Worm (Caenorhabditis elegans): ENCODE measurements around the gene jmjd-1.2.

jmjd-1.2 gene

DNA sequence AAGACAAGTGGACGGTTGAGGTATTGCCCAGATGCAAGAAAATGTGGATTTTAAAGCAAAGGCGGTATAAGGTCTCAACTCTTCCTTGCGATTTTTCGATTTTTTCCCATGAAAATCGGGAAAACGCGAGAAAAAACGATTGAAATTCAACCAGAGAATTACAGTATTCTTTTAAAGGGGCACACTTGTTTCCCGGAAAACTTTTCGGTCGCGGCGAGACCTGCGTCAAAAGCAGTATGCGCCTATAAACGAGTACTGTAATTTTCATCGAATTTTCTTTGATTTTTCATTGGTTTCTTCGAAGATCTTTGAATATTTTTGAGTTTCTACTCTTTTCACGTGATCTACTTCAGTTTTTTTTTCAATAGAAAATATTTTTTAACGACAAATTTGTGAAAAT is 7.1 kb upstream of the jmjd-1.2 start:
- TF ChIP-seq mes-2 (tag; optimal IDR thresholded peaks at IDR 0.05; ENCODE audit: poor library complexity, severe bottlenecking), result peak; percentile 41
- peak; percentile 46; the same call in 1 of the 2 replicates for TF ChIP-seq lin-38 (GFP tag; IDR thresholded peaks at IDR 0.05)
- TF ChIP-seq snpc-1.2 (GFP tag; IDR thresholded peaks at IDR 0.05), result peak; percentile 80
- peak; percentile 75 for TF ChIP-seq F49E8.2 (tag; optimal IDR thresholded peaks at IDR 0.05; ENCODE audit: borderline replicate concordance)
- TF ChIP-seq aly-2 (tag; optimal IDR thresholded peaks at IDR 0.05), result no peak

- no peak for TF ChIP-seq jun-1 (tag; optimal IDR thresholded peaks at IDR 0.05)
- 0 out of 2 replicates have a peak, but pooled peaks have one; percentile 16 for TF ChIP-seq F44E2.7 (GFP tag; IDR thresholded peaks at IDR 0.05)
- TF ChIP-seq set-16 (GFP tag; IDR thresholded peaks at IDR 0.05), result peak; percentile 98
- TF ChIP-seq madf-5 (GFP tag; IDR thresholded peaks at IDR 0.05), result 0 out of 4 replicates have a peak, but pooled peaks of 1 of the 2 experiments have one; percentile 66
- TF ChIP-seq lim-7 (GFP tag; IDR thresholded peaks at IDR 0.05), result 0 out of 2 replicates have a peak, but pooled peaks have one; percentile 38
- 0 out of 2 replicates have a peak, but pooled peaks have one; percentile 45 for TF ChIP-seq F26F4.8 (GFP tag; conservative IDR thresholded peaks at IDR 0.05)
These were observed 4.8 kb upstream of the jmjd-1.2 start for ce11 chrIV:4655979-4656378.

- peak; percentile 53; the same call in 1 of the 2 replicates for TF ChIP-seq T26A8.4 (GFP tag; IDR thresholded peaks at IDR 0.05)
- no peak for TF ChIP-seq rbr-2 (tag; optimal IDR thresholded peaks at IDR 0.05)
These were observed 4.4 kb upstream of the jmjd-1.2 start for ce11 chrIV:4656380-4656779.

ce11 chrIV:4657874-4658273 is 2.9 kb upstream of the jmjd-1.2 start, which contains the start of gene col-111:
Gene col-111 (minus strand): TSS chrIV:4657974.
- TF ChIP-seq lin-1 (GFP tag; IDR thresholded peaks at IDR 0.05) (no peak), lin-15B (tag; optimal IDR thresholded peaks at IDR 0.05) (no peak), ceh-44 (GFP tag; IDR thresholded peaks at IDR 0.05) (no peak), nhr-6 (tag; optimal IDR thresholded peaks at IDR 0.05) (no peak), set-16 (GFP tag; IDR thresholded peaks at IDR 0.05) (no peak), egl-27 (tag; optimal IDR thresholded peaks at IDR 0.05) (no peak), lir-3 (tag; optimal IDR thresholded peaks at IDR 0.05) (no peak), nhr-237 (tag; optimal IDR thresholded peaks at IDR 0.05) (no peak), tag-97 (GFP tag; IDR thresholded peaks at IDR 0.05) (no peak), ceh-82 (tag; optimal IDR thresholded peaks at IDR 0.05) (no peak), madf-5 (GFP tag; IDR thresholded peaks at IDR 0.05) (no peak), lsy-2 (tag; optimal IDR thresholded peaks at IDR 0.05) (no peak), sdz-12 (GFP tag; optimal IDR thresholded peaks at IDR 0.05) (no peak), fkh-10 (GFP tag; optimal IDR thresholded peaks at IDR 0.05) (no peak), php-3 (GFP tag; IDR thresholded peaks at IDR 0.05) (no peak)

ce11 chrIV:4658702-4659101 is 2.1 kb upstream of the jmjd-1.2 start:
- peak; percentile 49; the same call in 1 of the 2 replicates for TF ChIP-seq egl-43 (GFP tag; IDR thresholded peaks at IDR 0.05)
- TF ChIP-seq snpc-1.2 (GFP tag; IDR thresholded peaks at IDR 0.05), result peak; percentile 26; the same call in 1 of the 2 replicates
- TF ChIP-seq lin-38 (GFP tag; IDR thresholded peaks at IDR 0.05), result peak; percentile 30; the same call in 1 of the 2 replicates
- 0 out of 2 replicates have a peak, but pooled peaks have one; percentile 22 for TF ChIP-seq Y48G9A.11 (GFP tag; IDR thresholded peaks at IDR 0.05)
- TF ChIP-seq set-16 (GFP tag; IDR thresholded peaks at IDR 0.05), result peak; percentile 81

- TF ChIP-seq dve-1 (tag; optimal IDR thresholded peaks at IDR 0.05; ENCODE audit: insufficient read depth) (peak; percentile 19), daf-16 (GFP tag; optimal IDR thresholded peaks at IDR 0.05) (no peak), daf-16 (tag; optimal IDR thresholded peaks at IDR 0.05) (peak; percentile 9), ama-1 (optimal IDR thresholded peaks at IDR 0.05) (peak; percentile 77), lin-38 (GFP tag; IDR thresholded peaks at IDR 0.05) (no peak), F49E8.2 (tag; optimal IDR thresholded peaks at IDR 0.05; ENCODE audit: borderline replicate concordance) (peak; percentile 10)
These were observed 1.5 kb upstream of the jmjd-1.2 start, which contains the start of gene mrps-21 for ce11 chrIV:4659277-4659676. Gene mrps-21 (minus strand): TSS chrIV:4659517.

Data from whole organism, L4 larva.